Fruit fly (Drosophila melanogaster) whole organism, prepupa: Measurements from ENCODE around the gene Art8.

Experiments
- Blimp-1 ChIP-seq: fragments of 200-800 bp; sonication (Bioruptor generic); optimal IDR thresholded peaks from 3 replicates; lab custom pipeline; 2017; ENCODE audit warnings: missing biosample characterization, missing genetic modification characterization, mild to moderate bottlenecking, moderate library complexity, missing genetic modification reagents
- CG15336 ChIP-seq: fragments of 200-800 bp; sonication (Bioruptor generic); IDR thresholded peaks from 2 replicates; pipeline ENCODE4 v1.3.6; 2022; ENCODE audit warnings: missing biosample characterization, missing genetic modification characterization
- CG32006 ChIP-seq: fragments of 200-800 bp; sonication (Bioruptor generic); optimal IDR thresholded peaks from 3 replicates; lab custom pipeline; 2017; ENCODE audit warnings: missing biosample characterization, mild to moderate bottlenecking, missing genetic modification characterization
- Lpt ChIP-seq: fragments of 200-800 bp; sonication (Bioruptor generic); optimal IDR thresholded peaks from 3 replicates; lab custom pipeline; 2016; ENCODE audit warnings: missing biosample characterization, missing genetic modification characterization
- fd59A ChIP-seq: fragments of 200-800 bp; sonication (Bioruptor generic); optimal IDR thresholded peaks from 2 replicates; lab custom pipeline; 2017; ENCODE audit warnings: missing biosample characterization, mild to moderate bottlenecking, missing genetic modification characterization, missing genetic modification reagents

dm6 chr2L:11015320-11015719 lies 4.4 kb upstream of the Art8 start, which contains the start of gene Acp32CD:
- TF ChIP-seq Lpt (GFP tag; lab: Kevin White, UChicago), result no peak
- no peak for TF ChIP-seq Blimp-1
- no peak for TF ChIP-seq fd59A (GFP tag; lab: Kevin White, UChicago)
- no peak for TF ChIP-seq CG15336 (GFP tag; lab: Robert Waterston, UW)
- no peak for TF ChIP-seq CG32006
